In genomic region chr3R:23346893-23347396, dm6 we compare ENCODE assay signal across 4 fruit fly cellular contexts.
A peak's percentile ranks its signal among the peaks of the same experiment; 100 is the strongest.
TF ChIP-seq lines count a peak whose summit lies in the region.

No protein-coding gene starts in this region.

- TF ChIP-seq CTCF in whole organism, embryonic (GFP tag; optimal IDR thresholded peaks at IDR 0.05; lab: Kevin White, UChicago) = no peak

TF ChIP-seq in whole organism, embryonic, 481 proteins besides CTCF, POLR2A, EP300 and RAD21 (continues in another document):
- TF ChIP-seq Sin3A (optimal IDR thresholded peaks at IDR 0.05; lab: Kevin White, UChicago) (no peak), NK7.1 (GFP tag; optimal IDR thresholded peaks at IDR 0.05; lab: Kevin White, UChicago) (no peak), Hr3 (GFP tag; optimal IDR thresholded peaks at IDR 0.05; lab: Kevin White, UChicago) (peak; percentile 36), Hmx (GFP tag; optimal IDR thresholded peaks at IDR 0.05; lab: Kevin White, UChicago) (no peak), Ssrp (tag; optimal IDR thresholded peaks at IDR 0.05; lab: Kevin White, UChicago) (peak; percentile 59), pan (optimal IDR thresholded peaks at IDR 0.05; lab: Kevin White, UChicago) (no peak), pan (GFP tag; optimal IDR thresholded peaks at IDR 0.05 in 1 of 2, IDR thresholded peaks at IDR 0.05 in 1 of 2) (peak in 1 of 2 experiments; percentile 41), dati (GFP tag; IDR thresholded peaks at IDR 0.05; lab: Robert Waterston, UW) (no peak), CG11696 (GFP tag; IDR thresholded peaks at IDR 0.05; lab: Robert Waterston, UW) (no peak), CoRest (tag; optimal IDR thresholded peaks at IDR 0.05; lab: Kevin White, UChicago) (peak; percentile 59), CG4820 (GFP tag; optimal IDR thresholded peaks at IDR 0.05; lab: Kevin White, UChicago) (peak; percentile 1), danr (GFP tag; IDR thresholded peaks at IDR 0.05; lab: Robert Waterston, UW) (peak; percentile 22; the same call in 1 of the 2 replicates), CG17385 (GFP tag; optimal IDR thresholded peaks at IDR 0.05; lab: Kevin White, UChicago) (peak; percentile 34), CG18476 (GFP tag; optimal IDR thresholded peaks at IDR 0.05; lab: Kevin White, UChicago) (no peak), stc (GFP tag; IDR thresholded peaks at IDR 0.05; lab: Robert Waterston, UW) (0 out of 2 replicates have a peak, but pooled peaks have one; percentile 44), az2 (GFP tag; optimal IDR thresholded peaks at IDR 0.05; lab: Kevin White, UChicago) (peak; percentile 40), vnd (GFP tag; IDR thresholded peaks at IDR 0.05; lab: Robert Waterston, UW; ENCODE audit: partially characterized antibody) (no peak), CG2678 (tag; optimal IDR thresholded peaks at IDR 0.05; lab: Kevin White, UChicago) (peak; percentile 60), CG17328 (GFP tag; IDR thresholded peaks at IDR 0.05; lab: Robert Waterston, UW) (peak; percentile 22; the same call in 1 of the 2 replicates), mirr (GFP tag; optimal IDR thresholded peaks at IDR 0.05; lab: Kevin White, UChicago) (no peak), NfI (GFP tag; optimal IDR thresholded peaks at IDR 0.05; lab: Kevin White, UChicago) (peak; percentile 7), run (tag; optimal IDR thresholded peaks at IDR 0.05; lab: Kevin White, UChicago) (peak; percentile 13)

TF ChIP-seq in whole organism, prepupa, 60 proteins besides CTCF, POLR2A, EP300 and RAD21 (continues in another document):
- peak; percentile 40 for TF ChIP-seq net (GFP tag; optimal IDR thresholded peaks at IDR 0.05; lab: Kevin White, UChicago)
- peak; percentile 49 for TF ChIP-seq CG15336 (GFP tag; IDR thresholded peaks at IDR 0.05; lab: Robert Waterston, UW)
- peak; percentile 66; the same call in 2 of the 3 replicates for TF ChIP-seq CG8119 (GFP tag; IDR thresholded peaks at IDR 0.05; lab: Robert Waterston, UW)
- peak; percentile 44 for TF ChIP-seq Sox102F (GFP tag; optimal IDR thresholded peaks at IDR 0.05; lab: Kevin White, UChicago)
- TF ChIP-seq CG11902 (GFP tag; optimal IDR thresholded peaks at IDR 0.05; lab: Kevin White, UChicago) = peak; percentile 23
- no peak for TF ChIP-seq CG11294 (GFP tag; IDR thresholded peaks at IDR 0.05; lab: Robert Waterston, UW)
- TF ChIP-seq Ets21C (GFP tag; optimal IDR thresholded peaks at IDR 0.05; lab: Kevin White, UChicago) = no peak
- peak; percentile 70 for TF ChIP-seq cyc (GFP tag; optimal IDR thresholded peaks at IDR 0.05; lab: Kevin White, UChicago)
- TF ChIP-seq Hr38 (GFP tag; optimal IDR thresholded peaks at IDR 0.05; lab: Kevin White, UChicago) = no peak
- peak; percentile 20 for TF ChIP-seq fkh (GFP tag; optimal IDR thresholded peaks at IDR 0.05; lab: Kevin White, UChicago)
- peak; percentile 66 for TF ChIP-seq CG34406 (GFP tag; optimal IDR thresholded peaks at IDR 0.05; lab: Kevin White, UChicago)
- peak; percentile 12 for TF ChIP-seq dsx (GFP tag; optimal IDR thresholded peaks at IDR 0.05; lab: Kevin White, UChicago; ENCODE audit: poor library complexity, severe bottlenecking)
- TF ChIP-seq CG10631 (GFP tag; optimal IDR thresholded peaks at IDR 0.05; lab: Kevin White, UChicago) = peak; percentile 66
- TF ChIP-seq fd59A (GFP tag; optimal IDR thresholded peaks at IDR 0.05; lab: Kevin White, UChicago) = no peak
- TF ChIP-seq Lpt (GFP tag; optimal IDR thresholded peaks at IDR 0.05; lab: Kevin White, UChicago) = peak; percentile 5
- TF ChIP-seq OdsH (GFP tag; optimal IDR thresholded peaks at IDR 0.05; lab: Kevin White, UChicago) = peak; percentile 72
- TF ChIP-seq CG3919 (GFP tag; optimal IDR thresholded peaks at IDR 0.05; lab: Kevin White, UChicago) = peak; percentile 71
- TF ChIP-seq Hr4 (GFP tag; optimal IDR thresholded peaks at IDR 0.05; lab: Kevin White, UChicago) = peak; percentile 50
- peak; percentile 54 for TF ChIP-seq Met (GFP tag; optimal IDR thresholded peaks at IDR 0.05; lab: Kevin White, UChicago)
- TF ChIP-seq pdm3 (GFP tag; optimal IDR thresholded peaks at IDR 0.05; lab: Kevin White, UChicago) = peak; percentile 17
- TF ChIP-seq Eip75B (GFP tag; optimal IDR thresholded peaks at IDR 0.05; lab: Kevin White, UChicago) = peak; percentile 31
- peak; percentile 62 for TF ChIP-seq CG3032 (tag; optimal IDR thresholded peaks at IDR 0.05; lab: Kevin White, UChicago)
- no peak for TF ChIP-seq CG8319 (GFP tag; optimal IDR thresholded peaks at IDR 0.05; lab: Kevin White, UChicago)

TF ChIP-seq in whole organism, pupa, 21 proteins besides CTCF, POLR2A, EP300 and RAD21:
- TF ChIP-seq EcR (GFP tag; optimal IDR thresholded peaks at IDR 0.05; lab: Kevin White, UChicago) (no peak), CG4496 (GFP tag; IDR thresholded peaks at IDR 0.05; lab: Robert Waterston, UW) (peak; percentile 77), CG17806 (tag; optimal IDR thresholded peaks at IDR 0.05; lab: Kevin White, UChicago) (peak; percentile 54), CG15710 (tag; optimal IDR thresholded peaks at IDR 0.05; lab: Kevin White, UChicago) (peak; percentile 56), Pif1A (GFP tag; optimal IDR thresholded peaks at IDR 0.05; lab: Kevin White, UChicago) (peak; percentile 28), D1 (tag; optimal IDR thresholded peaks at IDR 0.05; lab: Kevin White, UChicago) (peak; percentile 69), CG9948 (tag; optimal IDR thresholded peaks at IDR 0.05; lab: Kevin White, UChicago) (peak; percentile 60), CG32121 (GFP tag; IDR thresholded peaks at IDR 0.05; lab: Robert Waterston, UW) (peak; percentile 50; the same call in 1 of the 2 replicates), Pif1B (GFP tag; optimal IDR thresholded peaks at IDR 0.05; lab: Kevin White, UChicago) (no peak), CG8301 (tag; optimal IDR thresholded peaks at IDR 0.05; lab: Kevin White, UChicago) (peak; percentile 42), CG34367 (tag; optimal IDR thresholded peaks at IDR 0.05; lab: Kevin White, UChicago) (peak; percentile 32), rn (GFP tag; IDR thresholded peaks at IDR 0.05; lab: Robert Waterston, UW) (no peak), CG13204 (GFP tag; optimal IDR thresholded peaks at IDR 0.05; lab: Kevin White, UChicago) (no peak), CG8159 (tag; optimal IDR thresholded peaks at IDR 0.05; lab: Kevin White, UChicago) (peak; percentile 68), Snoo (tag; optimal IDR thresholded peaks at IDR 0.05; lab: Kevin White, UChicago) (peak; percentile 75), CG14655 (GFP tag; optimal IDR thresholded peaks at IDR 0.05; lab: Kevin White, UChicago) (peak; percentile 69), Ets98B (GFP tag; IDR thresholded peaks at IDR 0.05; lab: Robert Waterston, UW) (peak; percentile 35; the same call in 1 of the 2 replicates), CG10348 (GFP tag; IDR thresholded peaks at IDR 0.05; lab: Robert Waterston, UW) (no peak), fd96Ca (GFP tag; IDR thresholded peaks at IDR 0.05; lab: Robert Waterston, UW) (peak; percentile 76), gl (tag; optimal IDR thresholded peaks at IDR 0.05; lab: Kevin White, UChicago) (no peak), CG12605 (GFP tag; IDR thresholded peaks at IDR 0.05; lab: Robert Waterston, UW) (no peak)

TF ChIP-seq in whole organism, wandering third instar larva, 38 proteins besides CTCF, POLR2A, EP300 and RAD21:
- TF ChIP-seq woc (GFP tag; optimal IDR thresholded peaks at IDR 0.05; lab: Kevin White, UChicago) = peak; percentile 36
- no peak for TF ChIP-seq Jra (GFP tag; optimal IDR thresholded peaks at IDR 0.05; lab: Kevin White, UChicago)
- TF ChIP-seq dmrt93B (GFP tag; optimal IDR thresholded peaks at IDR 0.05; lab: Kevin White, UChicago) = peak; percentile 58
- peak; percentile 67 for TF ChIP-seq Sp1 (GFP tag; optimal IDR thresholded peaks at IDR 0.05; lab: Kevin White, UChicago)
- TF ChIP-seq CrebA (GFP tag; optimal IDR thresholded peaks at IDR 0.05; lab: Kevin White, UChicago; ENCODE audit: borderline replicate concordance) = no peak
- peak; percentile 61 for TF ChIP-seq rgr (GFP tag; optimal IDR thresholded peaks at IDR 0.05; lab: Kevin White, UChicago)
- no peak for TF ChIP-seq Rel (GFP tag; optimal IDR thresholded peaks at IDR 0.05; lab: Kevin White, UChicago)
- TF ChIP-seq Rel (tag; optimal IDR thresholded peaks at IDR 0.05; lab: Kevin White, UChicago) = peak; percentile 28
- peak; percentile 53 for TF ChIP-seq psq (GFP tag; optimal IDR thresholded peaks at IDR 0.05; lab: Kevin White, UChicago)
- TF ChIP-seq dl (GFP tag; optimal IDR thresholded peaks at IDR 0.05; lab: Kevin White, UChicago; ENCODE audit: insufficient read depth in 1 of 2, partially characterized antibody in 2 of 2) = no peak
- TF ChIP-seq N (GFP tag; optimal IDR thresholded peaks at IDR 0.05; lab: Kevin White, UChicago) = no peak
- TF ChIP-seq OdsH (GFP tag; optimal IDR thresholded peaks at IDR 0.05; lab: Kevin White, UChicago) = peak; percentile 41
- no peak for TF ChIP-seq Myc (optimal IDR thresholded peaks at IDR 0.05; lab: Kevin White, UChicago)
- TF ChIP-seq dsf (GFP tag; optimal IDR thresholded peaks at IDR 0.05; lab: Kevin White, UChicago; ENCODE audit: borderline replicate concordance) = no peak
- no peak for TF ChIP-seq Abd-B (GFP tag; optimal IDR thresholded peaks at IDR 0.05; lab: Kevin White, UChicago)
- no peak for TF ChIP-seq Hr83 (GFP tag; optimal IDR thresholded peaks at IDR 0.05; lab: Kevin White, UChicago; ENCODE audit: poor library complexity, severe bottlenecking)
- TF ChIP-seq Dif (GFP tag; optimal IDR thresholded peaks at IDR 0.05; lab: Kevin White, UChicago; ENCODE audit: partially characterized antibody) = peak; percentile 34
- TF ChIP-seq fru (GFP tag; optimal IDR thresholded peaks at IDR 0.05; lab: Kevin White, UChicago) = peak; percentile 40
- TF ChIP-seq Vsx2 (GFP tag; optimal IDR thresholded peaks at IDR 0.05; lab: Kevin White, UChicago; ENCODE audit: partially characterized antibody) = peak; percentile 12
- TF ChIP-seq Hnf4 (GFP tag; optimal IDR thresholded peaks at IDR 0.05; lab: Kevin White, UChicago) = peak; percentile 40
- TF ChIP-seq tai (GFP tag; optimal IDR thresholded peaks at IDR 0.05; lab: Kevin White, UChicago) = no peak
- peak; percentile 84 for TF ChIP-seq HLH106 (tag; optimal IDR thresholded peaks at IDR 0.05; lab: Kevin White, UChicago)
- TF ChIP-seq ey (GFP tag; optimal IDR thresholded peaks at IDR 0.05; lab: Kevin White, UChicago) = no peak
- TF ChIP-seq sage (GFP tag; optimal IDR thresholded peaks at IDR 0.05; lab: Kevin White, UChicago) = no peak
- peak; percentile 60 for TF ChIP-seq h (GFP tag; optimal IDR thresholded peaks at IDR 0.05; lab: Kevin White, UChicago)
- TF ChIP-seq foxo (GFP tag; optimal IDR thresholded peaks at IDR 0.05; lab: Kevin White, UChicago) = peak in 1 of 2 experiments; percentile 75
- TF ChIP-seq CG9705 (GFP tag; optimal IDR thresholded peaks at IDR 0.05; lab: Kevin White, UChicago) = no peak

Comparison
In these comparisons a context has a peak if more than half of its experiments do, and no peak if none do; other contexts are left out.
1. Of the 7 proteins assayed by ChIP-seq in both whole organism, embryonic and whole organism, prepupa: peak only in whole organism, embryonic: Gug; only in whole organism, prepupa: CG16779, CG6854, Hr39 and Lpt; in both: Blimp-1 and Sox102F; in neither: 0.